Fruit fly (Drosophila melanogaster): ENCODE results near the gene CG4582.

DNA sequence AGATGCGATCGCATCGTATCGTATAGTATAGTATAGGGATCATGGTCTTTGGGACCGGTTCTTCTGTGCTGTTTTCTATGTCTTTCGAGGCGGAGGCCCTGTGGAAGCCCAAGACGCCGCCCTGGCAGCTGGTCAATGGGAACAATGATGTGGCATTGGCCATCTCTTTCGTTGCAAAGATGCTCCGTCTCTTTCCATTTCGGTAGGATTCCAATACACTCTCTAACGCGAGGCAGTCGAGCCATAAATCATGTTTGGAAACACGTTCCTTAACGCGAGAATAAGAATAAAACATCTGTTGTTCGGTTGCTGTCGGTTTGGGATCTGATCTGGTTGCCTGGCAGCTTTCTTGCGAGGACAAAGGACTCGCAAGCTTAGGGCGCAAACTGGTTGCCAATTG lies 45.7 kb upstream of the CG4582 start:
- TF ChIP-seq psq (optimal IDR thresholded peaks at IDR 0.05): no peak
- TF ChIP-seq Sin3A (optimal IDR thresholded peaks at IDR 0.05): no peak
